Worm (Caenorhabditis elegans) whole organism, L4/young adult: Measurements from ENCODE around the gene fbxa-9.

Experiments used
- W03F9.2 ChIP-seq: fragments of 150-350 bp; optimal IDR thresholded peaks from 2 replicates; lab custom pipeline; 2014; ENCODE audit warnings: missing biosample characterization, missing genetic modification characterization
- dao-5 ChIP-seq: sonication (generic microtip); optimal IDR thresholded peaks from 2 replicates; lab custom pipeline; 2016; ENCODE audit warnings: missing genotype, missing genetic modification characterization, moderate library complexity, missing compliant biosample characterization
- him-1 ChIP-seq: sonication (generic microtip); optimal IDR thresholded peaks from 2 replicates; lab custom pipeline; 2016; ENCODE audit warnings: missing genotype, missing genetic modification reagents, missing genetic modification characterization, missing compliant biosample characterization

DNA sequence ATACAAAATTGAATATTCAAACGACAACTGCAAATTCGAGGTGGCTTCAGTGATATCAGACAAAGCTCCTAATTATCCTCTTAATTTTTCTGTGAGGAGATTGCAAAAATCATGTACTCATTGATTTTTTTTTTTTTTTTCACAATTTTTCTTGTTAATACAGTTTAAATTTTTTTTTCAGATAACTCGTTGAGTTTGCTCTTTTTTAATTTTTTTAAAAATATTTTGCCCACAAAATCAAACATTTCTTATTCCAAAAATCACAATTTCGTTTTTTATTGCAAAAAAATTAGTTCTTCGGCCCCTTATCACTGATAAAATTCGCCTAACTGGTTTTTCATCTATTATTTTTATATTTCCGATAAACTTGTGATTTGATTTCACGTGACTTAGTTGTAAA lies 10.4 kb downstream of the fbxa-9 start, which contains the start of gene Y54F10BM.21:
- TF ChIP-seq him-1 (tag; lab: Kevin White, UChicago): no peak
- no peak for TF ChIP-seq dao-5 (tag; lab: Kevin White, UChicago)
- no peak for TF ChIP-seq W03F9.2 (tag; lab: Kevin White, UChicago)
